Worm (Caenorhabditis elegans) whole organism, dauer: ENCODE measurements around the gene puf-11.

Experiments used
- unc-62 ChIP-seq: sonication (generic microtip); optimal IDR thresholded peaks from 2 replicates; lab custom pipeline; 2017; ENCODE audit warnings: missing biosample characterization, missing genetic modification reagents, missing genetic modification characterization

The puf-11 gene

DNA sequence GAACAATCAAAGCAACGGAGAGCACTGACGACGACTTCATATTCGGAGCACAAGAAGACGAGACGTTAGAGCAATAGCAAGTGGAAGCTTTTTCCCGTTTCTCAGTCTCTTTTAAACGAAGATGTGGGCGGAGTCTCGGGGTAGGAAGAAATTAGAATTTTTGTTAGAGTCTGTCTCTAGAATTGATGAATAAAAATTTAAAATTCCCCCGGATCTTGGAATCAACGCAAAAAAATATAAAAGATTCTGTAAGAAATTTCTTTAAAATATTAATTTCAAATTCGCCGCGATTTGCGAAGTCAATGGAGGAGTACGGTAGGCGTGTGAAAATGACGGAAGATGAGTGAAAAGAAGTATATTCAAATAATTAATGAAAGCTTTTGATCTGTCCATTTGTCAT lies 7.9 kb upstream of the puf-11 start, which contains the start of gene nlp-71:
Gene nlp-71 (minus strand): TSS at position 101 of the 400 bp plus-strand sequence.
- TF ChIP-seq unc-62 (GFP tag; lab: Kevin White, UChicago), result no peak

ce11 chrIV:6415149-6415548 lies 6.2 kb upstream of the puf-11 start, which contains the start of gene exos-2:
Gene exos-2 (plus strand): TSS chrIV:6415478.
- TF ChIP-seq unc-62 (GFP tag; lab: Kevin White, UChicago), result no peak

DNA sequence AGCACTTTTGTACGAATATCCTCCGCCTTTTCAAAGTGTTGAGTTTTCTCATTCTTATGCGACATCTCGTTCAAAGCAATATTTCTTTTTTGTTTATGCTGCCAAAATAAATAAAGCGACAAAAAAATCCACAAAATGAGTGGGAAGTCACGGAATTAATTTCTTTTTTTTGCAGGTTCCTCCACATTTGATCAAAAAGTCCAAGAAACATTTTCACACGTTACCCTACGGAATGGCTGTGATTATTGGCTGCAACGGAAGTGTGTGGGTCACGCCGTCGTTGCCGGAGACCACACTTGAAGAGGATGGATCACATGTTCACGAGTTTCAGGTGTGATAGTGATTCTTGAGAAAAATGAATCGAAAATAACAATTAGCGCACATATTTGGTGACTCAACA lies 4.8 kb upstream of the puf-11 start, which contains the start of gene Y73B6BL.22:
Gene Y73B6BL.22 (minus strand): TSS at position 101 of the 400 bp plus-strand sequence.
- no peak for TF ChIP-seq unc-62 (GFP tag; lab: Kevin White, UChicago)

DNA sequence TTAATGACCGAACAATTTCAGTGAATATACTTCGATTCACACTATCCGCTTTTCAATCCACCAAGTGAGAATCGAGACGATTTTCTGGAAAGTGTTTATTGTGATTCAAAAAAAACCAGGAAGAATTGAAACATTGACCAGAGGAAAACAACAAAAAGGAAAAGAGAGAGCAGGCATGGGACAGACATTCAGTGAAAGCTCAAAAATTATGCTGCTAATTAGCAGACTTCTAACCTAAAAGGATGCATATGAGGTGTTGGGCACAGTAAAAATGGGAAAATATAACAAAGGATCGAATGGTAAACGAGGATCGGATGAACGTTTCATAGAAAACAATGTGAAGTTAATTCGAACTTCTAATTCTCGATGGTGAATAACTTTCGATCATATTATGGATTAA lies 3.8 kb upstream of the puf-11 start:
- TF ChIP-seq unc-62 (GFP tag; lab: Kevin White, UChicago), result no peak

ce11 chrIV:6419031-6419582 lies 2.3 kb upstream of the puf-11 start, which contains the start of the genes Y73B6BL.23 and htp-2:
Gene Y73B6BL.23 (minus strand): TSS chrIV:6419081.
Gene htp-2 (plus strand): TSS chrIV:6419522.
- no peak for TF ChIP-seq unc-62 (GFP tag; lab: Kevin White, UChicago)

- no peak for TF ChIP-seq unc-62 (GFP tag; lab: Kevin White, UChicago)
Measured at ce11 chrIV:6426089-6426715, 4.8 kb downstream of the puf-11 start, which contains the start of gene acp-6. Gene acp-6 (minus strand): TSS chrIV:6426139.

DNA sequence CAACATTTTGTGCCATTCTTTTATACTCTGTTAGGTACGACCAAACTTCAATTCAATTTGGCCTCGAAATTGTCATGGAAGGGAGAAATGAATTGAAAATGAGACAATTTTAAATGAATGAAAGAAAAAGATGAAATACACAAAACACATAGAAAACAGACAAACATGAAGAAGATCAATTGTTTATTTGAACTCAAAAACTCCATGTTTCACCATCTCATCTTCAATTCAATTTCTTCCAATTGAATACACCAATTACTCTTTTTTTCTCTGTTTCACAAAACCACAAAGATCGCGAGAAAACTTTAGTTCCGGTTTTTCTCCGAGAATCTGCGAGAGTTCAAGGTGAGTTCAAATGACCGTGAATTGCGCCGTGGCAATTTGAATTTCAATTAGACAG lies 5.8 kb downstream of the puf-11 start:
- TF ChIP-seq unc-62 (GFP tag; lab: Kevin White, UChicago), result no peak

- TF ChIP-seq unc-62 (GFP tag; lab: Kevin White, UChicago), result no peak
Measured at ce11 chrIV:6431582-6431981, 10.2 kb downstream of the puf-11 start, which contains the start of gene acp-7. Gene acp-7 (minus strand): TSS chrIV:6431682.

ce11 chrIV:6432375-6432774 lies 11.0 kb downstream of the puf-11 start:
- no peak for TF ChIP-seq unc-62 (GFP tag; lab: Kevin White, UChicago)

ce11 chrIV:6433424-6433823 lies 12.0 kb downstream of the puf-11 start:
- TF ChIP-seq unc-62 (GFP tag; lab: Kevin White, UChicago), result no peak

- TF ChIP-seq unc-62 (GFP tag; lab: Kevin White, UChicago), result no peak
Measured at ce11 chrIV:6438051-6438450, 16.7 kb downstream of the puf-11 start, which contains the start of gene dlc-5. Gene dlc-5 (plus strand): TSS chrIV:6438204.

DNA sequence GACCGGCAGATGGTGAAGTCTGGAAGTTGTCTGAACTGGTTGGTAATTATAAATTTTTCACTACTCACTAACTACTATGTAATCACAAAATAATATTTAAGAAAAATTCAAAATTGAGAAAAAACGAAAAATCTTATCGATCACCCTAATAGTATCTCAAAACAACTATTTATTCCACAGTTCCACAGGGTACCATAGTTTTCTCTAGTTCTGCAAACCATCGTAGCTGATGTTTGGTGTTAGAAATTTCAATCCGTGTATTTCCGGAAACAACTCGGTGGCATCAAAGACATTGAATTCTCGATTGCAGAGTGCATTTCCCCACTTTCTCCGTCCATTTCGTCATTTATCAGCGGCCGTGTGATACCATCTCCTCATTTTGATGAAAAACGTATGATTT lies 20.2 kb downstream of the puf-11 start, which contains the start of gene Y73B6BL.31:
Gene Y73B6BL.31 (plus strand): TSS at position 301 of the 400 bp plus-strand sequence.
- TF ChIP-seq unc-62 (GFP tag; lab: Kevin White, UChicago), result no peak

DNA sequence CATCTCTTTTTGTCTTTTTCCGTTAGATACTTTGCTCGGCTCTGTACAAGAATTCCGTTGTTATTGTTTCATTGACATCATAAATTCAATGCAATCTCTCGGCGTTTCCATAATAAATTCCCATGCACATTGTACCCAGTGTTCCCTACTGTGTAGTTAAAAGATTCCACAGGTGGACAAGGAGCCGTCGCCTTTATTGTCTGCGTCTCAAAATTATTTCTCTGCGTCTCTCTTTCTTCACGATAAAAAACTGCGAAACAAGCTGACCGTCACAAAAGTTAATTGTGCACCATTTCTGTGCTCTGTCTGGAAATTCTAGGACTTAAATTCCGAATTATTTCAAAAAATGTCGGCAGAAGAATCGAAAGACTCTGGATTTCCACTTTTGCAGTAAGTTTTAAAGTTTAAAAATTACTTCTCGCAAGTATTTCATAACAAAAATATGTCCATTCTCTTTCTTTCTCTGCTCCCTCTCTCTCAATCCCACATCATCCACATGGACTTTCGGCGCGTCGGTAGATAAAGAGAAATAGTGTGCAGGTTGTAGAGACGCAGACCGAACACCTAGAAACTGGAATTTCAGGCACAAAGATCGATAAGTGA lies 20.7 kb downstream of the puf-11 start:
- no peak for TF ChIP-seq unc-62 (GFP tag; lab: Kevin White, UChicago)

DNA sequence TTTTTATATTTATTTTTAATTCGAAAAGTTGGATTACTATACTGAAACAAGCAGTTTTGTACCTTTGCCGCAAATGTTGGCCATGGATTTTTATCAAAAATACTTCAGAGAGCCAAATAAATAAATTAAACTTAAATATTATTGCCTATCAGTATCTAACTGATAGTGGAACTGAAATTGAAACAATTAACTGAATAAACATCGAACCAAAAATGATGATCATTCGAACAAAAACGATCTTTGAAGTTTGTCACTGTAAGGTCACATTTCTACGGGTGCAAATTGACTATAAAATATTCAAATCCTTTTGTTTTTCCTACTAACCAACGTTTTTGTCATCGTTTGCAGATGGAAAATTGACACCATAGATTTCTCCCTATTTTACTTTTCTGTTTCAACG lies 21.6 kb downstream of the puf-11 start:
- no peak for TF ChIP-seq unc-62 (GFP tag; lab: Kevin White, UChicago)

- TF ChIP-seq unc-62 (GFP tag; lab: Kevin White, UChicago), result no peak
Measured at ce11 chrIV:6457472-6457871, 36.1 kb downstream of the puf-11 start, which contains the start of gene lgc-10. Gene lgc-10 (minus strand): TSS chrIV:6457572.

ce11 chrIV:6460596-6460995 lies 39.2 kb downstream of the puf-11 start:
- no peak for TF ChIP-seq unc-62 (GFP tag; lab: Kevin White, UChicago)
